Worm (Caenorhabditis elegans): Measurements from ENCODE around the gene C24H10.4.

DNA sequence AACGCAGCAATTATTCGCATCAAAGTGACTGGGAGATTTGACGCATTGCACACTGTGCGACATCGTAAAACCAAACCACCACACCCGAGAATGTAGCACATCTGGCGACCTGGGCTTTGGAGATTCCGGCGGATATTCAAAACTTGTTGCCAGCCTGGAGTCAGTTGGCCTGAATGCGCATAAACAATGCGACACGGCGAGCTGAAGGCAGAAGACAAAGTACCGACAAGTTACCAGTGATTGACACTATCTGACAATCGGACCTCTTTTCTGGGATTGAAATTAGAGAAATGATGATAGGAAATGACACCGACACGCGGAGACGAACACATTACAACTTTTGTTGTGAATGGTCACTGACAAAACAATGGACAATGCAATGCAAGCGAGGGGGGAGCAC lies 20.3 kb downstream of the C24H10.4 start:
- TF ChIP-seq nhr-11 (tag; optimal IDR thresholded peaks at IDR 0.05) (no peak), tbx-2 (tag; optimal IDR thresholded peaks at IDR 0.05) (no peak), snpc-4 (tag; optimal IDR thresholded peaks at IDR 0.05) (no peak), unc-62 (GFP tag; optimal IDR thresholded peaks at IDR 0.05) (no peak), lin-15B (tag; optimal IDR thresholded peaks at IDR 0.05) (no peak), mab-9 (GFP tag; IDR thresholded peaks at IDR 0.05) (no peak), aly-2 (tag; optimal IDR thresholded peaks at IDR 0.05) (no peak), lin-13 (GFP tag; optimal IDR thresholded peaks at IDR 0.05) (no peak)

Measured in whole organism, L1 larva.